Fruit fly (Drosophila melanogaster) whole organism, embryonic: ENCODE data around the gene CG15024.

Source experiments
- Atf6 ChIP-seq: fragments of 200-800 bp; sonication (Bioruptor generic); IDR thresholded peaks from 2 replicates; pipeline ENCODE4 v1.3.6; 2022; ENCODE audit warnings: missing biosample characterization, missing genetic modification characterization
- CG10267 ChIP-seq: fragments of 200-800 bp; sonication (Bioruptor generic); optimal IDR thresholded peaks from 2 replicates; lab custom pipeline; 2018; ENCODE audit warnings: missing biosample characterization, mild to moderate bottlenecking, missing genetic modification characterization, moderate library complexity
- CG11247 ChIP-seq: fragments of 200-800 bp; sonication (Bioruptor generic); IDR thresholded peaks from 2 replicates; pipeline ENCODE4 v1.3.6; 2022; ENCODE audit warnings: missing biosample characterization, missing genetic modification characterization
- CG11695 ChIP-seq: fragments of 200-800 bp; sonication (Bioruptor generic); IDR thresholded peaks from 3 replicates; pipeline ENCODE4 v1.3.6; 2022; ENCODE audit warnings: missing biosample characterization, missing genetic modification characterization
- CG12155 ChIP-seq: fragments of 200-800 bp; sonication (Bioruptor generic); optimal IDR thresholded peaks from 3 replicates; lab custom pipeline; 2016; ENCODE audit warnings: missing biosample characterization, missing genetic modification characterization
- CG12236 ChIP-seq: fragments of 200-800 bp; sonication (Bioruptor generic); optimal IDR thresholded peaks from 2 replicates; lab custom pipeline; 2016; ENCODE audit warnings: missing biosample characterization, missing genetic modification characterization
- CG14014 ChIP-seq: fragments of 200-800 bp; sonication (Bioruptor generic); IDR thresholded peaks from 2 replicates; pipeline ENCODE4 v1.3.6; 2022; ENCODE audit warnings: missing biosample characterization, missing genetic modification characterization
- CG14441 ChIP-seq: fragments of 200-800 bp; sonication (Bioruptor generic); IDR thresholded peaks from 2 replicates; pipeline ENCODE4 v1.3.6; 2022; ENCODE audit warnings: missing biosample characterization, missing genetic modification characterization
- CG15514 ChIP-seq: fragments of 200-800 bp; sonication (Bioruptor generic); optimal IDR thresholded peaks from 3 replicates; lab custom pipeline; 2017; ENCODE audit warnings: missing biosample characterization, missing genetic modification characterization, mild to moderate bottlenecking, moderate library complexity, missing genetic modification reagents
- CG1602 ChIP-seq: fragments of 200-800 bp; sonication (Bioruptor generic); optimal IDR thresholded peaks from 3 replicates; lab custom pipeline; 2016; ENCODE audit warnings: missing biosample characterization, missing genetic modification characterization
- CG1603 ChIP-seq: fragments of 200-800 bp; sonication (Bioruptor generic); optimal IDR thresholded peaks from 2 replicates; lab custom pipeline; 2019; ENCODE audit warnings: missing biosample characterization, mild to moderate bottlenecking, missing genetic modification characterization, moderate library complexity
- CG2199 ChIP-seq: fragments of 200-800 bp; sonication (Bioruptor generic); IDR thresholded peaks from 3 replicates; pipeline ENCODE4 v1.3.6; 2022; ENCODE audit warnings: missing biosample characterization, missing genetic modification characterization
- CG4424 ChIP-seq: fragments of 200-800 bp; sonication (Bioruptor generic); optimal IDR thresholded peaks from 3 replicates; lab custom pipeline; 2016; ENCODE audit warnings: missing biosample characterization, missing genetic modification characterization
- CG4820 ChIP-seq: fragments of 200-800 bp; sonication (Bioruptor generic); optimal IDR thresholded peaks from 3 replicates; lab custom pipeline; 2016; ENCODE audit warnings: missing biosample characterization, missing genetic modification characterization
- CG6683 ChIP-seq: fragments of 200-800 bp; sonication (Bioruptor generic); optimal IDR thresholded peaks from 2 replicates; lab custom pipeline; 2017; ENCODE audit warnings: missing biosample characterization, mild to moderate bottlenecking, missing genetic modification characterization, missing genetic modification reagents
- CG6813 ChIP-seq: fragments of 200-800 bp; sonication (Bioruptor generic); optimal IDR thresholded peaks from 2 replicates; lab custom pipeline; 2017; ENCODE audit warnings: missing biosample characterization, missing genetic modification characterization, mild to moderate bottlenecking, moderate library complexity, missing genetic modification reagents
- CG9215 ChIP-seq: fragments of 200-800 bp; sonication (Bioruptor generic); IDR thresholded peaks from 2 replicates; pipeline ENCODE4 v1.3.6; 2022; ENCODE audit warnings: missing biosample characterization, missing genetic modification characterization
- CG9817 ChIP-seq: fragments of 200-800 bp; sonication (Bioruptor generic); optimal IDR thresholded peaks from 2 replicates; lab custom pipeline; 2018; ENCODE audit warnings: missing biosample characterization, mild to moderate bottlenecking, missing genetic modification characterization, moderate library complexity
- D19A ChIP-seq: fragments of 200-800 bp; optimal IDR thresholded peaks from 3 replicates; lab custom pipeline; 2019; ENCODE audit warnings: missing biosample characterization, mild to moderate bottlenecking, missing genetic modification characterization, moderate library complexity
- Dfd ChIP-seq, 2 experiments: fragments of >200 bp; optimal IDR thresholded peaks; 2 replicates each; lab custom pipeline; 2017; ENCODE audit warnings: missing biosample characterization in 2 of 2, missing genetic modification characterization in 2 of 2
- Dref ChIP-seq: fragments of 200-800 bp; sonication (Bioruptor generic); IDR thresholded peaks from 2 replicates; pipeline ENCODE4 v1.3.6; 2022; ENCODE audit warnings: missing biosample characterization, missing genetic modification characterization
- Drgx ChIP-seq: fragments of 200-800 bp; sonication (Bioruptor generic); IDR thresholded peaks from 2 replicates; pipeline ENCODE4 v1.3.6; 2022; ENCODE audit warnings: missing biosample characterization, missing genetic modification characterization
- Gug ChIP-seq: fragments of 200-800 bp; sonication (Bioruptor generic); IDR thresholded peaks from 4 replicates; pipeline ENCODE4 v1.3.6; 2022; ENCODE audit warnings: missing biosample characterization, missing genetic modification characterization
- H2.0 ChIP-seq: fragments of 200-800 bp; sonication (Bioruptor generic); IDR thresholded peaks from 2 replicates; pipeline ENCODE4 v1.3.6; 2022; ENCODE audit warnings: missing biosample characterization, missing genetic modification characterization
- Meics ChIP-seq: fragments of 200-800 bp; sonication (Bioruptor generic); optimal IDR thresholded peaks from 2 replicates; lab custom pipeline; 2017; ENCODE audit warnings: missing biosample characterization, mild to moderate bottlenecking, missing genetic modification characterization
- NC2β ChIP-seq: fragments of 200-800 bp; sonication (Bioruptor generic); optimal IDR thresholded peaks from 2 replicates; lab custom pipeline; 2016; ENCODE audit warnings: missing biosample characterization, missing genetic modification characterization
- Neu2 ChIP-seq: fragments of 200-800 bp; sonication (Bioruptor generic); optimal IDR thresholded peaks from 3 replicates; lab custom pipeline; 2016; ENCODE audit warnings: missing biosample characterization, missing genetic modification characterization, borderline replicate concordance
- Trl ChIP-seq, 3 experiments: fragments of >200 bp in 2 of 3; fragments of 200-800 bp in 1 of 3; sonication (Bioruptor generic) in 1 of 3; optimal IDR thresholded peaks; 2 replicates in 1 of 3; 3 replicates in 2 of 3; lab custom pipeline; 2016 to 2017; ENCODE audit warnings: missing biosample characterization in 1 of 3, missing genetic modification characterization in 1 of 3
- bowl ChIP-seq: fragments of 200-800 bp; sonication (Bioruptor generic); IDR thresholded peaks from 2 replicates; pipeline ENCODE4 v1.3.6; 2022; ENCODE audit warnings: missing biosample characterization, missing genetic modification characterization
- bsh ChIP-seq, 2 experiments: fragments of 200-800 bp; sonication (Bioruptor generic); optimal IDR thresholded peaks; 2 replicates each; lab custom pipeline; 2017 to 2018; ENCODE audit warnings: mild to moderate bottlenecking in 2 of 2, missing biosample characterization in 2 of 2, missing genetic modification characterization in 2 of 2, moderate library complexity in 1 of 2
- cg ChIP-seq: fragments of 200-800 bp; sonication (Bioruptor generic); optimal IDR thresholded peaks from 3 replicates; lab custom pipeline; 2019; ENCODE audit warnings: missing biosample characterization, mild to moderate bottlenecking, missing genetic modification characterization, moderate library complexity
- chinmo ChIP-seq: fragments of 200-800 bp; sonication (Bioruptor generic); IDR thresholded peaks from 4 replicates; pipeline ENCODE4 v1.3.6; 2022; ENCODE audit warnings: missing biosample characterization, missing genetic modification characterization; ENCODE audit not compliant: partially characterized antibody
- chm ChIP-seq: fragments of 200-800 bp; sonication (Bioruptor generic); IDR thresholded peaks from 2 replicates; pipeline ENCODE4 v1.3.6; 2022; ENCODE audit warnings: missing biosample characterization, missing genetic modification characterization
- crp ChIP-seq, 2 experiments: fragments of 200-800 bp; sonication (Bioruptor generic); optimal IDR thresholded peaks; 2 replicates in 1 of 2; 3 replicates in 1 of 2; lab custom pipeline; 2017; ENCODE audit warnings: missing biosample characterization in 2 of 2, missing genetic modification characterization in 2 of 2, mild to moderate bottlenecking in 1 of 2, moderate library complexity in 1 of 2
- dmrt11E ChIP-seq: fragments of 200-800 bp; sonication (Bioruptor generic); optimal IDR thresholded peaks from 3 replicates; lab custom pipeline; 2018; ENCODE audit warnings: missing biosample characterization, mild to moderate bottlenecking, missing genetic modification characterization, moderate library complexity
- gcm ChIP-seq: fragments of 200-800 bp; sonication (Bioruptor generic); optimal IDR thresholded peaks from 2 replicates; lab custom pipeline; 2019; ENCODE audit warnings: missing biosample characterization, mild to moderate bottlenecking, missing genetic modification characterization, moderate library complexity
- gcm2 ChIP-seq: fragments of 200-800 bp; sonication (Bioruptor generic); optimal IDR thresholded peaks from 2 replicates; lab custom pipeline; 2016; ENCODE audit warnings: missing biosample characterization, missing genetic modification characterization
- gem ChIP-seq: fragments of 200-800 bp; sonication (Bioruptor generic); optimal IDR thresholded peaks from 2 replicates; lab custom pipeline; 2019; ENCODE audit warnings: missing biosample characterization, mild to moderate bottlenecking, missing genetic modification characterization, moderate library complexity
- gsb ChIP-seq: fragments of 200-800 bp; sonication (Bioruptor generic); IDR thresholded peaks from 2 replicates; pipeline ENCODE4 v1.3.6; 2022; ENCODE audit warnings: missing biosample characterization, missing genetic modification characterization
- lola ChIP-seq, 3 experiments: fragments of >200 bp in 2 of 3; fragments of 200-800 bp in 1 of 3; sonication (Bioruptor generic) in 1 of 3; optimal IDR thresholded peaks; 2 replicates each; lab custom pipeline; 2017 to 2019; ENCODE audit warnings: missing biosample characterization in 3 of 3, missing genetic modification characterization in 3 of 3, mild to moderate bottlenecking in 1 of 3, moderate library complexity in 1 of 3
- nerfin-1 ChIP-seq: fragments of 200-800 bp; sonication (Bioruptor generic); optimal IDR thresholded peaks from 3 replicates; lab custom pipeline; 2019; ENCODE audit warnings: missing biosample characterization, mild to moderate bottlenecking, missing genetic modification characterization, moderate library complexity
- nerfin-2 ChIP-seq: fragments of 200-800 bp; sonication (Bioruptor generic); IDR thresholded peaks from 2 replicates; pipeline ENCODE4 v1.3.6; 2022; ENCODE audit warnings: missing biosample characterization, missing genetic modification characterization; ENCODE audit not compliant: partially characterized antibody
- pzg ChIP-seq: fragments of 200-800 bp; sonication (Bioruptor generic); optimal IDR thresholded peaks from 3 replicates; lab custom pipeline; 2018; ENCODE audit warnings: missing biosample characterization, mild to moderate bottlenecking, missing genetic modification characterization, moderate library complexity
- schlank ChIP-seq: fragments of 200-800 bp; sonication (Bioruptor generic); optimal IDR thresholded peaks from 2 replicates; lab custom pipeline; 2018; ENCODE audit warnings: missing biosample characterization, mild to moderate bottlenecking, missing genetic modification characterization
- sim ChIP-seq: fragments of 200-800 bp; sonication (Bioruptor generic); IDR thresholded peaks from 2 replicates; pipeline ENCODE4 v1.3.6; 2022; ENCODE audit warnings: missing biosample characterization, missing genetic modification characterization
- sqz ChIP-seq: fragments of 200-800 bp; sonication (Bioruptor generic); optimal IDR thresholded peaks from 3 replicates; lab custom pipeline; 2018; ENCODE audit warnings: missing biosample characterization, mild to moderate bottlenecking, missing genetic modification characterization
- tna ChIP-seq: fragments of 200-800 bp; sonication (Bioruptor generic); IDR thresholded peaks from 2 replicates; pipeline ENCODE4 v1.3.6; 2022; ENCODE audit warnings: missing biosample characterization, missing genetic modification characterization; ENCODE audit not compliant: partially characterized antibody
- twi ChIP-seq: fragments of 200-800 bp; optimal IDR thresholded peaks from 2 replicates; lab custom pipeline; 2019; ENCODE audit warnings: missing biosample characterization, mild to moderate bottlenecking, missing genetic modification characterization, moderate library complexity
- z ChIP-seq: fragments of 200-800 bp; sonication (Bioruptor generic); IDR thresholded peaks from 3 replicates; pipeline ENCODE4 v1.3.6; 2022; ENCODE audit warnings: missing biosample characterization, missing genetic modification characterization

The CG15024 gene

dm6 chr3L:4412974-4413373 lies 50.6 kb downstream of the CG15024 start (continued):
- TF ChIP-seq Gug (GFP tag; lab: Robert Waterston, UW) (peak; percentile 23; the same call in 1 of the 4 replicates), tna (no peak), CG6683 (GFP tag; lab: Kevin White, UChicago) (no peak), CG9215 (peak; percentile 39; the same call in 1 of the 2 replicates), dmrt11E (tag; lab: Kevin White, UChicago) (no peak), CG1602 (GFP tag; lab: Kevin White, UChicago) (no peak), CG12155 (peak; percentile 31), H2.0 (GFP tag; lab: Robert Waterston, UW) (peak; percentile 70), bowl (GFP tag; lab: Robert Waterston, UW) (no peak; the same call in 1 of the 2 replicates), CG12236 (no peak), Dfd (GFP tag; optimal IDR thresholded peaks at IDR 0.05; lab: Kevin White, UChicago) (no peak), schlank (tag; lab: Kevin White, UChicago) (peak; percentile 21), chm (GFP tag; lab: Robert Waterston, UW) (no peak), CG15514 (peak; percentile 39), crp (GFP tag; optimal IDR thresholded peaks at IDR 0.05; lab: Kevin White, UChicago) (no peak), CG14014 (peak; percentile 68), sqz (no peak), nerfin-2 (no peak), gcm2 (no peak), CG4820 (GFP tag; lab: Kevin White, UChicago) (no peak), Atf6 (peak; percentile 74; the same call in 1 of the 2 replicates), chinmo (peak; percentile 86; the same call in 2 of the 4 replicates), Drgx (GFP tag; lab: Robert Waterston, UW) (peak; percentile 54), pzg (GFP tag; lab: Kevin White, UChicago) (no peak), CG6813 (no peak), Trl (optimal IDR thresholded peaks at IDR 0.05; lab: Kevin White, UChicago) (no peak), Trl (GFP tag; optimal IDR thresholded peaks at IDR 0.05; lab: Kevin White, UChicago) (no peak), CG10267 (no peak), cg (GFP tag; lab: Kevin White, UChicago) (no peak), Meics (GFP tag; lab: Kevin White, UChicago) (peak; percentile 43), z (GFP tag; lab: Robert Waterston, UW) (no peak), CG1603 (tag; lab: Kevin White, UChicago) (peak; percentile 38), gsb (GFP tag; lab: Robert Waterston, UW) (peak; percentile 67), CG14441 (GFP tag; lab: Robert Waterston, UW) (peak; percentile 74), nerfin-1 (tag; lab: Kevin White, UChicago) (no peak), CG9817 (peak; percentile 26), twi (no peak), bsh (GFP tag; optimal IDR thresholded peaks at IDR 0.05; lab: Kevin White, UChicago) (peak in 1 of 2 experiments; percentile 42), sim (GFP tag; lab: Robert Waterston, UW) (no peak), gem (tag; lab: Kevin White, UChicago) (peak; percentile 60), D19A (no peak), CG4424 (peak; percentile 34), NC2β (GFP tag; lab: Kevin White, UChicago) (no peak), CG2199 (GFP tag; lab: Robert Waterston, UW) (0 out of 3 replicates have a peak, but pooled peaks have one; percentile 47), CG11247 (GFP tag; lab: Robert Waterston, UW) (peak; percentile 64), CG11695 (GFP tag; lab: Robert Waterston, UW) (peak; percentile 29; the same call in 2 of the 3 replicates), Dref (no peak), gcm (no peak), Neu2 (GFP tag; lab: Kevin White, UChicago) (no peak), lola (GFP tag; optimal IDR thresholded peaks at IDR 0.05; lab: Kevin White, UChicago) (no peak)
